Worm (Caenorhabditis elegans) whole organism, L3 larva: Measurements from ENCODE around the gene col-128.

ENCODE experiments used
- aly-2 ChIP-seq: fragments of 150-350 bp; optimal IDR thresholded peaks from 2 replicates; lab custom pipeline; 2014; ENCODE audit warnings: missing biosample characterization, missing genetic modification characterization
- ceh-82 ChIP-seq: fragments of 150-350 bp; optimal IDR thresholded peaks from 2 replicates; lab custom pipeline; 2014; ENCODE audit warnings: missing biosample characterization, missing genetic modification characterization
- elt-1 ChIP-seq: fragments of 150-350 bp; optimal IDR thresholded peaks from 2 replicates; lab custom pipeline; 2014; ENCODE audit warnings: missing biosample characterization, missing genetic modification characterization
- elt-3 ChIP-seq, 3 experiments: fragments of 150-350 bp in 1 of 3; sonication (generic microtip) in 2 of 3; optimal IDR thresholded peaks; 2 replicates in 2 of 3; 4 replicates in 1 of 3; lab custom pipeline; 2014 to 2017; ENCODE audit warnings: missing biosample characterization in 3 of 3, missing genetic modification characterization in 3 of 3
- fkh-2 ChIP-seq: fragments of 150-350 bp; optimal IDR thresholded peaks from 2 replicates; lab custom pipeline; 2014; ENCODE audit warnings: missing biosample characterization, missing genetic modification reagents, missing genetic modification characterization
- jun-1 ChIP-seq: fragments of 150-350 bp; optimal IDR thresholded peaks from 2 replicates; lab custom pipeline; 2014; ENCODE audit warnings: missing biosample characterization, missing genetic modification reagents, missing genetic modification characterization
- nhr-23 ChIP-seq: fragments of 150-350 bp; optimal IDR thresholded peaks from 2 replicates; lab custom pipeline; 2014; ENCODE audit warnings: missing biosample characterization, missing genetic modification reagents, missing genetic modification characterization
- nhr-237 ChIP-seq: fragments of 150-350 bp; optimal IDR thresholded peaks from 2 replicates; lab custom pipeline; 2014; ENCODE audit warnings: missing biosample characterization, missing genetic modification characterization
- nhr-28 ChIP-seq: fragments of 150-350 bp; optimal IDR thresholded peaks from 2 replicates; lab custom pipeline; 2014; ENCODE audit warnings: missing biosample characterization, missing genetic modification characterization
- sea-2 ChIP-seq: fragments of 150-350 bp; sonication (generic microtip); optimal IDR thresholded peaks from 4 replicates; lab custom pipeline; 2014; ENCODE audit warnings: missing biosample characterization, missing genetic modification reagents, missing genetic modification characterization
- skn-1 ChIP-seq: fragments of 150-350 bp; optimal IDR thresholded peaks from 2 replicates; lab custom pipeline; 2014; ENCODE audit warnings: missing biosample characterization, missing genetic modification characterization
- snpc-4 ChIP-seq: fragments of 150-350 bp; optimal IDR thresholded peaks from 2 replicates; lab custom pipeline; 2014; ENCODE audit warnings: missing biosample characterization, missing genetic modification characterization
- unc-39 ChIP-seq: sonication (generic microtip); optimal IDR thresholded peaks from 4 replicates; lab custom pipeline; 2017; ENCODE audit warnings: missing biosample characterization, missing genetic modification characterization
- ztf-11 ChIP-seq: fragments of 150-350 bp; optimal IDR thresholded peaks from 2 replicates; lab custom pipeline; 2014; ENCODE audit warnings: missing biosample characterization, missing genetic modification characterization

DNA sequence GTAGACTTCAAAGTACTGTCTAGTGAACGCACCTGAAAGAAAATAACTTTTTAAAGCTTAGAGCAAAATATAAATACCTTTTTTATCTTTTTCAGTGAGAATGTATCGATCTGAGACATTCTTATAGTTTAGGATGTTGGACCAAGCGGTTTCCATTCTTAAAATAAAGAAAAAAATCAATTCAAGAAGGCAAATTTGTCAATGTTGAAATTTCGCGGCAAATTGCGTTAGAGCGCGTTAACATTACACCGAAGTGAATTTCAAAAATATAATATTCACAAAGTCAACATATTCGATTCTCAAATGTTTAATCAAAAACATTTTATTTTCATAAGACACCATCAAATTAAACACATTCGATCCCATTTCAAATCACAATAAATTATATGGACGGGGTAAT, 9.9 kb upstream of the col-128 start, which contains the start of gene F12F6.7:
- no peak for TF ChIP-seq unc-39
- no peak for TF ChIP-seq fkh-2
- TF ChIP-seq elt-3 (tag; optimal IDR thresholded peaks at IDR 0.05; lab: Kevin White, UChicago), result no peak
- TF ChIP-seq nhr-28 (tag; lab: Kevin White, UChicago), result no peak
- TF ChIP-seq elt-1 (tag; lab: Kevin White, UChicago), result no peak
- no peak for TF ChIP-seq nhr-237 (tag; lab: Kevin White, UChicago)
- TF ChIP-seq ceh-82 (tag; lab: Kevin White, UChicago), result no peak
- TF ChIP-seq ztf-11 (tag; lab: Kevin White, UChicago), result no peak
- TF ChIP-seq nhr-23 (tag; lab: Kevin White, UChicago), result no peak
- TF ChIP-seq snpc-4 (tag; lab: Kevin White, UChicago), result no peak
- TF ChIP-seq skn-1 (tag; lab: Kevin White, UChicago), result no peak
- TF ChIP-seq aly-2 (tag; lab: Kevin White, UChicago), result peak; percentile 79
- no peak for TF ChIP-seq sea-2
- no peak for TF ChIP-seq jun-1 (tag; lab: Kevin White, UChicago)
